Worm (Caenorhabditis elegans): ENCODE measurements around the gene Y97E10AR.6.

Y97E10AR.6 gene

ce11 chrV:8028825-8029489 lies 15.2 kb upstream of the Y97E10AR.6 start, which contains the start of gene oma-2 (continued):
- TF ChIP-seq hmg-20 (GFP tag; IDR thresholded peaks at IDR 0.05), result no peak
- no peak for TF ChIP-seq zim-3 (tag; optimal IDR thresholded peaks at IDR 0.05)
- TF ChIP-seq lin-54 (GFP tag; optimal IDR thresholded peaks at IDR 0.05), result peak; percentile 58
- TF ChIP-seq F33H1.4 (GFP tag; IDR thresholded peaks at IDR 0.05), result peak; percentile 87
- TF ChIP-seq hrde-1 (tag; optimal IDR thresholded peaks at IDR 0.05; ENCODE audit: borderline replicate concordance), result no peak
- TF ChIP-seq zfh-2 (GFP tag; conservative IDR thresholded peaks at IDR 0.05), result no peak
- TF ChIP-seq attf-6 (GFP tag; IDR thresholded peaks at IDR 0.05), result no peak
- no peak for TF ChIP-seq ztf-3 (GFP tag; optimal IDR thresholded peaks at IDR 0.05)
- TF ChIP-seq madf-6 (GFP tag; IDR thresholded peaks at IDR 0.05), result peak; percentile 96
- TF ChIP-seq rpc-1 (optimal IDR thresholded peaks at IDR 0.05), result no peak
- TF ChIP-seq rpc-1 (tag; optimal IDR thresholded peaks at IDR 0.05), result no peak
- no peak for TF ChIP-seq ztf-26 (tag; optimal IDR thresholded peaks at IDR 0.05)
- TF ChIP-seq F10E7.11 (tag; optimal IDR thresholded peaks at IDR 0.05), result no peak
- no peak for TF ChIP-seq F37B4.10 (GFP tag; IDR thresholded peaks at IDR 0.05)
- peak; percentile 1 for TF ChIP-seq snpc-3.4 (tag; optimal IDR thresholded peaks at IDR 0.05)
- TF ChIP-seq egl-44 (GFP tag; IDR thresholded peaks at IDR 0.05), result no peak
- TF ChIP-seq Y79H2A.3 (GFP tag; conservative IDR thresholded peaks at IDR 0.05), result no peak
- peak; percentile 28 for TF ChIP-seq tbp1 (GFP tag; optimal IDR thresholded peaks at IDR 0.05)
- no peak for TF ChIP-seq chd-7 (tag; optimal IDR thresholded peaks at IDR 0.05)
- peak; percentile 37; the same call in 1 of the 2 replicates for TF ChIP-seq pbrm-1 (GFP tag; IDR thresholded peaks at IDR 0.05)
- no peak for TF ChIP-seq sea-2 (GFP tag; IDR thresholded peaks at IDR 0.05)
- no peak for TF ChIP-seq lsy-27 (tag; optimal IDR thresholded peaks at IDR 0.05; ENCODE audit: borderline replicate concordance, insufficient read depth)
- TF ChIP-seq madf-8 (GFP tag; conservative IDR thresholded peaks at IDR 0.05), result peak; percentile 95
- TF ChIP-seq ztf-25 (GFP tag; IDR thresholded peaks at IDR 0.05), result no peak
- peak; percentile 18 for TF ChIP-seq ZK185.1 (tag; optimal IDR thresholded peaks at IDR 0.05; ENCODE audit: poor library complexity, severe bottlenecking)
- TF ChIP-seq Y53G8AR.9 (GFP tag; conservative IDR thresholded peaks at IDR 0.05), result 0 out of 2 replicates have a peak, but pooled peaks have one; percentile 52
- TF ChIP-seq egrh-3 (GFP tag; IDR thresholded peaks at IDR 0.05), result no peak
- no peak for TF ChIP-seq ceh-100 (GFP tag; IDR thresholded peaks at IDR 0.05)
- peak; percentile 62 for TF ChIP-seq snpc-1.3 (tag; optimal IDR thresholded peaks at IDR 0.05; ENCODE audit: insufficient read depth)
- no peak for TF ChIP-seq nhr-179 (tag; optimal IDR thresholded peaks at IDR 0.05)
- no peak for TF ChIP-seq T07F8.4 (tag; optimal IDR thresholded peaks at IDR 0.05)
- TF ChIP-seq him-1 (tag; optimal IDR thresholded peaks at IDR 0.05), result no peak
- TF ChIP-seq tlf-1 (GFP tag; optimal IDR thresholded peaks at IDR 0.05), result peak; percentile 45
- no peak for TF ChIP-seq ztf-6 (GFP tag; IDR thresholded peaks at IDR 0.05)
- no peak for TF ChIP-seq nhr-90 (tag; optimal IDR thresholded peaks at IDR 0.05)
- no peak for TF ChIP-seq hlh-12 (tag; optimal IDR thresholded peaks at IDR 0.05)
- TF ChIP-seq lin-40 (tag; optimal IDR thresholded peaks at IDR 0.05), result no peak
- TF ChIP-seq nfyb-1 (GFP tag; IDR thresholded peaks at IDR 0.05), result 0 out of 2 replicates have a peak, but pooled peaks have one; percentile 33
- no peak for TF ChIP-seq aptf-3 (GFP tag; IDR thresholded peaks at IDR 0.05)
- no peak for TF ChIP-seq lin-26 (GFP tag; IDR thresholded peaks at IDR 0.05)
- no peak for TF ChIP-seq Y53F4B.3 (GFP tag; IDR thresholded peaks at IDR 0.05)
- no peak for TF ChIP-seq lir-1 (GFP tag; conservative IDR thresholded peaks at IDR 0.05)
- TF ChIP-seq tbx-9 (tag; optimal IDR thresholded peaks at IDR 0.05; ENCODE audit: borderline replicate concordance), result no peak
- peak; percentile 23 for TF ChIP-seq snpc-1.1 (tag; optimal IDR thresholded peaks at IDR 0.05; ENCODE audit: insufficient read depth)
- TF ChIP-seq ztf-18 (tag; optimal IDR thresholded peaks at IDR 0.05), result peak; percentile 37
- TF ChIP-seq fkh-3 (tag; optimal IDR thresholded peaks at IDR 0.05), result no peak
- TF ChIP-seq atf-7 (tag; optimal IDR thresholded peaks at IDR 0.05), result no peak

All from whole organism, young adult.